Worm (Caenorhabditis elegans): ENCODE measurements around the gene ZK622.4.
A peak's percentile ranks its signal among the peaks of the same experiment; 100 is the strongest.

The ZK622.4 gene

ce11 chrII:5337495-5337840, 45.0 kb downstream of the ZK622.4 start:
- TF ChIP-seq ZK337.2 (GFP tag; IDR thresholded peaks at IDR 0.05): no peak
- TF ChIP-seq unc-62 (GFP tag; optimal IDR thresholded peaks at IDR 0.05 in 1 of 2): peak in 1 of 2 experiments; percentile 50
- no peak for TF ChIP-seq unc-62 (tag; optimal IDR thresholded peaks at IDR 0.05)
- TF ChIP-seq nhr-77 (tag; optimal IDR thresholded peaks at IDR 0.05): no peak
- no peak for TF ChIP-seq daf-16 (GFP tag; optimal IDR thresholded peaks at IDR 0.05)
- peak; percentile 15 for TF ChIP-seq daf-16 (tag; optimal IDR thresholded peaks at IDR 0.05)
- TF ChIP-seq mep-1 (tag; optimal IDR thresholded peaks at IDR 0.05): peak; percentile 19
- peak; percentile 13 for TF ChIP-seq nhr-28 (tag; optimal IDR thresholded peaks at IDR 0.05)

- TF ChIP-seq hmg-1.1 (GFP tag; IDR thresholded peaks at IDR 0.05): peak; percentile 22; the same call in 1 of the 2 replicates
- TF ChIP-seq ZK337.2 (GFP tag; IDR thresholded peaks at IDR 0.05): no peak
- TF ChIP-seq ama-1 (optimal IDR thresholded peaks at IDR 0.05): peak; percentile 31
- 0 out of 2 replicates have a peak, but pooled peaks have one; percentile 20 for TF ChIP-seq tra-1 (GFP tag; IDR thresholded peaks at IDR 0.05)
- TF ChIP-seq nhr-28 (tag; optimal IDR thresholded peaks at IDR 0.05): peak; percentile 34
- peak; percentile 8; the same call in 1 of the 2 replicates for TF ChIP-seq lin-38 (GFP tag; IDR thresholded peaks at IDR 0.05)
- TF ChIP-seq hlh-30 (tag; optimal IDR thresholded peaks at IDR 0.05; ENCODE audit: insufficient read depth): peak; percentile 83
- peak; percentile 14; the same call in 1 of the 2 replicates for TF ChIP-seq T26A8.4 (GFP tag; IDR thresholded peaks at IDR 0.05)
- no peak for TF ChIP-seq zip-2 (tag; optimal IDR thresholded peaks at IDR 0.05)
- peak in 1 of 2 experiments; percentile 5 for TF ChIP-seq daf-16 (GFP tag; optimal IDR thresholded peaks at IDR 0.05)
- peak; percentile 86 for TF ChIP-seq daf-16 (tag; optimal IDR thresholded peaks at IDR 0.05)
- peak; percentile 73 for TF ChIP-seq dve-1 (tag; optimal IDR thresholded peaks at IDR 0.05; ENCODE audit: insufficient read depth)
- peak; percentile 38 for TF ChIP-seq mes-2 (tag; optimal IDR thresholded peaks at IDR 0.05; ENCODE audit: poor library complexity, severe bottlenecking)
- peak; percentile 91 for TF ChIP-seq aha-1 (tag)
- TF ChIP-seq nhr-77 (tag; optimal IDR thresholded peaks at IDR 0.05): peak; percentile 42
- TF ChIP-seq daf-8 (GFP tag; IDR thresholded peaks at IDR 0.05): no peak
- TF ChIP-seq dmd-6 (GFP tag; IDR thresholded peaks at IDR 0.05): peak; percentile 42
- no peak for TF ChIP-seq ztf-7 (tag; optimal IDR thresholded peaks at IDR 0.05)
- TF ChIP-seq hlh-11 (tag; optimal IDR thresholded peaks at IDR 0.05): peak; percentile 71
- TF ChIP-seq lin-29 (GFP tag; IDR thresholded peaks at IDR 0.05): no peak
- TF ChIP-seq pha-4 (GFP tag; IDR thresholded peaks at IDR 0.05): no peak
- TF ChIP-seq pha-4 (tag; optimal IDR thresholded peaks at IDR 0.05): peak; percentile 92
- TF ChIP-seq mep-1 (tag; optimal IDR thresholded peaks at IDR 0.05): peak; percentile 12
- peak in 1 of 2 experiments; percentile 30 for TF ChIP-seq lsy-2 (tag; optimal IDR thresholded peaks at IDR 0.05)
- no peak for TF ChIP-seq rbr-2 (tag; optimal IDR thresholded peaks at IDR 0.05)
- TF ChIP-seq mdl-1 (tag; optimal IDR thresholded peaks at IDR 0.05): peak in 1 of 2 experiments; percentile 51
- peak; percentile 20 for TF ChIP-seq jun-1 (tag; optimal IDR thresholded peaks at IDR 0.05)
Observed at ce11 chrII:5338301-5338700, 45.8 kb downstream of the ZK622.4 start.

- peak; percentile 90 for TF ChIP-seq aha-1 (tag)
- TF ChIP-seq ztf-7 (tag; optimal IDR thresholded peaks at IDR 0.05): no peak
- peak in 1 of 2 experiments; percentile 81 for TF ChIP-seq unc-62 (GFP tag; optimal IDR thresholded peaks at IDR 0.05 in 1 of 2)
- TF ChIP-seq unc-62 (tag; optimal IDR thresholded peaks at IDR 0.05): no peak
Observed at ce11 chrII:5339547-5339946, 47.0 kb downstream of the ZK622.4 start.

ce11 chrII:5340672-5341568, 48.4 kb downstream of the ZK622.4 start:
- no peak for TF ChIP-seq mdl-1 (tag; optimal IDR thresholded peaks at IDR 0.05)
- no peak for TF ChIP-seq duxl-1 (tag; optimal IDR thresholded peaks at IDR 0.05; ENCODE audit: poor library complexity)
- TF ChIP-seq tag-97 (GFP tag; IDR thresholded peaks at IDR 0.05): no peak
- no peak for TF ChIP-seq ceh-28 (tag; optimal IDR thresholded peaks at IDR 0.05)
- no peak for TF ChIP-seq ztf-11 (tag; optimal IDR thresholded peaks at IDR 0.05)
- TF ChIP-seq lin-13 (GFP tag; optimal IDR thresholded peaks at IDR 0.05): no peak
- no peak for TF ChIP-seq dmd-8 (GFP tag; IDR thresholded peaks at IDR 0.05)
- TF ChIP-seq nhr-10 (tag; optimal IDR thresholded peaks at IDR 0.05): peak; percentile 37
- TF ChIP-seq arid-1 (GFP tag; conservative IDR thresholded peaks at IDR 0.05): no peak
- peak; percentile 18 for TF ChIP-seq hlh-11 (tag; optimal IDR thresholded peaks at IDR 0.05)
- no peak for TF ChIP-seq nhr-25 (tag; optimal IDR thresholded peaks at IDR 0.05; ENCODE audit: borderline replicate concordance, insufficient read depth)
- no peak for TF ChIP-seq fkh-10 (GFP tag; optimal IDR thresholded peaks at IDR 0.05)
- TF ChIP-seq lim-7 (GFP tag; IDR thresholded peaks at IDR 0.05): 0 out of 2 replicates have a peak, but pooled peaks have one; percentile 3
- no peak for TF ChIP-seq snpc-4 (tag; optimal IDR thresholded peaks at IDR 0.05)
- no peak for TF ChIP-seq nhr-111 (GFP tag; optimal IDR thresholded peaks at IDR 0.05)
- TF ChIP-seq nhr-76 (tag; optimal IDR thresholded peaks at IDR 0.05): no peak
- TF ChIP-seq spr-1 (tag; optimal IDR thresholded peaks at IDR 0.05): no peak
- no peak for TF ChIP-seq F37D6.2 (tag; optimal IDR thresholded peaks at IDR 0.05)

All from whole organism, L4 larva.